Worm (Caenorhabditis elegans) whole organism, L4 larva: ENCODE results near the gene abcf-1.

Experiments
- F10B5.3 ChIP-seq: sonication (generic microtip); optimal IDR thresholded peaks from 2 replicates; lab custom pipeline; 2016; ENCODE audit warnings: mild to moderate bottlenecking, missing genetic modification characterization, missing compliant biosample characterization
- ceh-28 ChIP-seq: fragments of 150-350 bp; optimal IDR thresholded peaks from 2 replicates; lab custom pipeline; 2014; ENCODE audit warnings: missing biosample characterization, missing genetic modification reagents, missing genetic modification characterization
- nhr-76 ChIP-seq: fragments of 150-350 bp; optimal IDR thresholded peaks from 2 replicates; lab custom pipeline; 2014; ENCODE audit warnings: missing biosample characterization, missing genetic modification characterization
- sdz-12 ChIP-seq: fragments of 200-800 bp; sonication (Bioruptor generic); optimal IDR thresholded peaks from 2 replicates; lab custom pipeline; 2018; ENCODE audit warnings: mild to moderate bottlenecking, missing genetic modification characterization, missing compliant biosample characterization
- snpc-4 ChIP-seq: fragments of 150-350 bp; optimal IDR thresholded peaks from 2 replicates; lab custom pipeline; 2014; ENCODE audit warnings: missing biosample characterization, missing genetic modification characterization

- TF ChIP-seq ceh-28 (tag; lab: Kevin White, UChicago) (no peak), F10B5.3 (no peak), nhr-76 (no peak), snpc-4 (no peak), sdz-12 (GFP tag; lab: Kevin White, UChicago) (no peak)
Observed at ce11 chrV:12743778-12744502, 19.2 kb downstream of the abcf-1 start.
